Worm (Caenorhabditis elegans) whole organism, L1 larva: ENCODE data around the gene fbxa-28.
"Not testable (repeated sequence)": the region's sequence is repeated elsewhere in the genome, so short reads cannot be mapped to it uniquely, and the experiment has no call there.

Experiments used
- Y116A8C.19 ChIP-seq: sonication (generic microtip); optimal IDR thresholded peaks from 2 replicates; lab custom pipeline; 2016; ENCODE audit warnings: missing compliant biosample characterization, missing genetic modification characterization, borderline replicate concordance
- blmp-1 ChIP-seq: fragments of 150-350 bp; optimal IDR thresholded peaks from 2 replicates; lab custom pipeline; 2014; ENCODE audit warnings: missing biosample characterization, missing genetic modification characterization
- dpl-1 ChIP-seq, 3 experiments: fragments of 150-350 bp in 2 of 3; sonication (generic microtip) in 1 of 3; optimal IDR thresholded peaks; 2 replicates each; lab custom pipeline; 2014 to 2017; ENCODE audit warnings: missing biosample characterization in 3 of 3, missing genetic modification characterization in 3 of 3, missing genetic modification reagents in 3 of 3
- elt-3 ChIP-seq, 6 experiments: fragments of 150-350 bp in 1 of 6; sonication (generic microtip); optimal IDR thresholded peaks; 2 replicates each; lab custom pipeline; 2017 to 2018; ENCODE audit warnings: missing biosample characterization in 6 of 6, missing genetic modification characterization in 6 of 6, inconsistent platforms in 1 of 6
- fkh-8 ChIP-seq: sonication (generic microtip); optimal IDR thresholded peaks from 2 replicates; lab custom pipeline; 2016; ENCODE audit warnings: mild to moderate bottlenecking, missing genetic modification characterization, missing compliant biosample characterization
- lin-14 ChIP-seq: fragments of 200-800 bp; sonication (Bioruptor generic); optimal IDR thresholded peaks from 2 replicates; lab custom pipeline; 2018; ENCODE audit warnings: mild to moderate bottlenecking, missing genetic modification characterization, moderate library complexity, missing compliant biosample characterization
- nhr-11 ChIP-seq: fragments of 150-350 bp; optimal IDR thresholded peaks from 2 replicates; lab custom pipeline; 2014; ENCODE audit warnings: missing biosample characterization, missing genetic modification characterization
- nhr-12 ChIP-seq: sonication (generic microtip); optimal IDR thresholded peaks from 2 replicates; lab custom pipeline; 2017; ENCODE audit warnings: missing biosample characterization, missing genetic modification characterization
- nhr-237 ChIP-seq: fragments of 150-350 bp; optimal IDR thresholded peaks from 2 replicates; lab custom pipeline; 2014; ENCODE audit warnings: missing biosample characterization, missing genetic modification characterization
- nhr-76 ChIP-seq: sonication (generic microtip); optimal IDR thresholded peaks from 2 replicates; lab custom pipeline; 2017; ENCODE audit warnings: missing biosample characterization, missing genetic modification characterization
- skn-1 ChIP-seq: fragments of 150-350 bp; optimal IDR thresholded peaks from 2 replicates; lab custom pipeline; 2014; ENCODE audit warnings: missing biosample characterization, missing genetic modification characterization
- snpc-4 ChIP-seq: fragments of 150-350 bp; optimal IDR thresholded peaks from 2 replicates; lab custom pipeline; 2014; ENCODE audit warnings: missing biosample characterization, missing genetic modification characterization

DNA sequence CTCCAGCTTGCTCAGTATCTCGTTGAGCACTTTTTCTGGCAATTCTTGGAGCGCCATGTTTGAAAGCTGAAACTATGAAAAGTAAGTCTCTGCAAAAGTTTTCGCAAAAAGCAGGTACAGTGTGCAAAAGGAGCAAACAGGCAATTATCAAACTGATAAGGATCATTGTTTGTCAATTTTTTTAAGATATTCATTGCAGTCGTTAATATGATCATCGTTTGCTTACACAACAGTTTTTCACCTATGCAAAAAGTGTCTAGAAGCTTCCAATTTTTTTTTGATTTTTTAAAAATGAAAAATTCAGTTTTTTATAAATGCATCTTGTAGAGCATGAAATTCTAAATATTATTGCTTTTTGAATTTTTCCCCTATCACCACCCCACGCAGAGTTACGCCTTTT lies 39.3 kb upstream of the fbxa-28 start, which contains the start of gene fbxa-78:
- TF ChIP-seq skn-1; lin-14 (GFP tag; lab: Kevin White, UChicago); blmp-1; nhr-237 (tag; lab: Kevin White, UChicago); fkh-8 (tag; lab: Kevin White, UChicago); nhr-12 (tag; lab: Kevin White, UChicago); nhr-11; nhr-76 (tag; lab: Kevin White, UChicago); snpc-4 (tag; lab: Kevin White, UChicago); elt-3 (tag; optimal IDR thresholded peaks at IDR 0.05; lab: Kevin White, UChicago); dpl-1 (GFP tag; optimal IDR thresholded peaks at IDR 0.05; lab: Kevin White, UChicago); Y116A8C.19 (tag; lab: Kevin White, UChicago): not testable (repeated sequence)
